Fruit fly (Drosophila melanogaster): Measurements from ENCODE around the gene C1GalTA.

Gene C1GalTA

dm6 chr2L:8897954-8898713 is 52.9 kb downstream of the C1GalTA start (continued):
- TF ChIP-seq CG11504 (tag; optimal IDR thresholded peaks at IDR 0.05): peak; percentile 70
- no peak for TF ChIP-seq CG13894 (tag; optimal IDR thresholded peaks at IDR 0.05)
- peak; percentile 43 for TF ChIP-seq CG1233 (GFP tag; optimal IDR thresholded peaks at IDR 0.05)
- no peak for TF ChIP-seq NC2α (GFP tag; optimal IDR thresholded peaks at IDR 0.05)
- peak in 1 of 2 experiments; percentile 75 for TF ChIP-seq Hr51 (GFP tag; optimal IDR thresholded peaks at IDR 0.05)
- peak; percentile 7 for TF ChIP-seq CG9609 (GFP tag; optimal IDR thresholded peaks at IDR 0.05)
- no peak for TF ChIP-seq exex (tag; optimal IDR thresholded peaks at IDR 0.05)
- no peak for TF ChIP-seq CG10431 (GFP tag; optimal IDR thresholded peaks at IDR 0.05)
- no peak for TF ChIP-seq CG10462 (GFP tag; optimal IDR thresholded peaks at IDR 0.05)
- TF ChIP-seq CG17186 (GFP tag; optimal IDR thresholded peaks at IDR 0.05): no peak
- no peak for TF ChIP-seq klu (GFP tag; IDR thresholded peaks at IDR 0.05)
- no peak for TF ChIP-seq knrl (GFP tag; IDR thresholded peaks at IDR 0.05; ENCODE audit: partially characterized antibody)
- no peak for TF ChIP-seq aop (GFP tag; IDR thresholded peaks at IDR 0.05)
- no peak for TF ChIP-seq Rx (GFP tag; IDR thresholded peaks at IDR 0.05)
- TF ChIP-seq ase (GFP tag; IDR thresholded peaks at IDR 0.05): no peak
- no peak for TF ChIP-seq crp (GFP tag; optimal IDR thresholded peaks at IDR 0.05)
- TF ChIP-seq CG5953 (GFP tag; IDR thresholded peaks at IDR 0.05): 0 out of 2 replicates have a peak, but pooled peaks have one; percentile 22
- no peak for TF ChIP-seq ttk (GFP tag; IDR thresholded peaks at IDR 0.05)
- no peak for TF ChIP-seq z (GFP tag; IDR thresholded peaks at IDR 0.05)
- TF ChIP-seq Oaz (GFP tag; IDR thresholded peaks at IDR 0.05): 0 out of 2 replicates have a peak, but pooled peaks have one; percentile 28
- TF ChIP-seq CG17912 (GFP tag; optimal IDR thresholded peaks at IDR 0.05): no peak
- no peak for TF ChIP-seq CG7745 (tag; optimal IDR thresholded peaks at IDR 0.05)
- TF ChIP-seq CG6813 (GFP tag; optimal IDR thresholded peaks at IDR 0.05): no peak
- TF ChIP-seq CG11247 (GFP tag; IDR thresholded peaks at IDR 0.05): no peak
- no peak; the same call in 1 of the 2 replicates for TF ChIP-seq Atf6 (GFP tag; IDR thresholded peaks at IDR 0.05)
- TF ChIP-seq CG6272 (GFP tag; IDR thresholded peaks at IDR 0.05): no peak
- peak; percentile 0 for TF ChIP-seq CG7928 (GFP tag; optimal IDR thresholded peaks at IDR 0.05)
- TF ChIP-seq CG15601 (tag; optimal IDR thresholded peaks at IDR 0.05): no peak
- peak; percentile 34 for TF ChIP-seq esg (GFP tag; conservative IDR thresholded peaks at IDR 0.05)
- TF ChIP-seq Kr (GFP tag; optimal IDR thresholded peaks at IDR 0.05): no peak
- TF ChIP-seq ssp (GFP tag; IDR thresholded peaks at IDR 0.05): no peak
- TF ChIP-seq corto (GFP tag; optimal IDR thresholded peaks at IDR 0.05): peak; percentile 35
- TF ChIP-seq CG33557 (GFP tag; optimal IDR thresholded peaks at IDR 0.05): no peak
- no peak for TF ChIP-seq ems (GFP tag; optimal IDR thresholded peaks at IDR 0.05)
- TF ChIP-seq HHEX (GFP tag; optimal IDR thresholded peaks at IDR 0.05): peak; percentile 41
- peak; percentile 58 for TF ChIP-seq CG30403 (GFP tag; optimal IDR thresholded peaks at IDR 0.05)
- TF ChIP-seq CG16863 (GFP tag; optimal IDR thresholded peaks at IDR 0.05): no peak
- no peak for TF ChIP-seq Lim3 (GFP tag; IDR thresholded peaks at IDR 0.05)
- no peak for TF ChIP-seq peb (GFP tag; IDR thresholded peaks at IDR 0.05)
- TF ChIP-seq CG17361 (GFP tag; IDR thresholded peaks at IDR 0.05): peak; percentile 68
- TF ChIP-seq rib (GFP tag; IDR thresholded peaks at IDR 0.05): no peak
- TF ChIP-seq amos (GFP tag; IDR thresholded peaks at IDR 0.05; ENCODE audit: partially characterized antibody): no peak
- TF ChIP-seq CG7839 (tag; optimal IDR thresholded peaks at IDR 0.05): peak; percentile 70
- no peak for TF ChIP-seq Atf3 (GFP tag; optimal IDR thresholded peaks at IDR 0.05)
- TF ChIP-seq CG12299 (tag; optimal IDR thresholded peaks at IDR 0.05): no peak
- TF ChIP-seq NK7.1 (GFP tag; optimal IDR thresholded peaks at IDR 0.05): no peak
- TF ChIP-seq schlank (tag; optimal IDR thresholded peaks at IDR 0.05): no peak
- peak; percentile 63 for TF ChIP-seq Fer1 (GFP tag; optimal IDR thresholded peaks at IDR 0.05)
- no peak for TF ChIP-seq Opbp (GFP tag; IDR thresholded peaks at IDR 0.05; ENCODE audit: partially characterized antibody)
- no peak for TF ChIP-seq CG7372 (GFP tag; IDR thresholded peaks at IDR 0.05)

Measured in whole organism, embryonic.